Worm (Caenorhabditis elegans) whole organism, midembryonic: ENCODE measurements around the gene itsn-1.

Source experiments
- cog-1 ChIP-seq: sonication (generic microtip); optimal IDR thresholded peaks from 2 replicates; lab custom pipeline; 2016; ENCODE audit warnings: missing genetic modification characterization, missing compliant biosample characterization
- flt-1 ChIP-seq: fragments of 200-800 bp; sonication (Bioruptor generic); IDR thresholded peaks from 2 replicates; pipeline ENCODE4 v1.3.6; 2022; ENCODE audit warnings: missing genetic modification characterization, missing compliant biosample characterization

ce11 chrIV:17100628-17101338 lies 18.7 kb upstream of the itsn-1 start:
- TF ChIP-seq flt-1 (GFP tag; lab: Robert Waterston, UW), result no peak
- no peak for TF ChIP-seq cog-1 (tag; lab: Kevin White, UChicago)
